Worm (Caenorhabditis elegans): ENCODE results near the gene C03B1.2.

DNA sequence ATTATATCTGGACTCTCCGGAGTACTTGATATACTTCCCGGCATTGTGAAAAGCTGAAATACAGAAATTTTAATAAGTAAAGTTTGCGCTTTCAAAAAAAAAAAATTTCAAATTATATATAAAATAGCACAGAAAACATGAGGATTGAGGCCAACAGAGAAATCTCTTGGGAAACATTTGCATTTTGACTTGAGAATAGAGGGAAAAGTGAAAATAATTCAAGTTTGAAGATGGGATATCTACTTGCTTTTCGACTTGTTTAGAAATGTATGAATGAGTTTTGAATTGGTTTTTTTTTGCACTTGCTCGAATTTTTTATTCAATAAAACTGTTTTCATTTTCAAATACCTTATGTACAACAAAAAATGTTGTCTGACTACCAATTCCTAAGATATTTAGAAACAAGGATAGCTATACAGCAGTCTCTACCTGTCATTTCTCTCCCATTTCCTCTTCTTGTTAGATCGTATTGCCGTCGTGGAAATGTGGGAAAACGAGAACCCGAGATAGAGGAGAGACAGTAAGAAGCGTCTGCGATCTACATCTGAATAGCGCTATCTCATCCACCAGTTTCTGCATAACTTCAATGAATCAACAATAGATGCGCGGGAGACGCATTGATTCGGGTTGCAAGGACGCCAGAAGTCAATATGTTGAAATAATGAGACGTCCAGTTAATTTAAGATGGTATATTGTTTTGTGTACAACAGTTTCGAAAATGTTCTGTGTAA is 46.7 kb downstream of the C03B1.2 start, which contains the start of gene T22E5.6:
- TF ChIP-seq tbx-2 (tag; optimal IDR thresholded peaks at IDR 0.05) (no peak), fax-1 (tag; optimal IDR thresholded peaks at IDR 0.05) (no peak), rnt-1 (tag; optimal IDR thresholded peaks at IDR 0.05) (no peak)
